Fruit fly (Drosophila melanogaster) whole organism, embryonic: ENCODE results near the gene CG15336.

Source experiments
- CG12104 ChIP-seq: fragments of 200-800 bp; sonication (Bioruptor generic); optimal IDR thresholded peaks from 3 replicates; lab custom pipeline; 2016; ENCODE audit warnings: missing biosample characterization, missing genetic modification characterization
- CG13624 ChIP-seq: fragments of 200-800 bp; sonication (Bioruptor generic); optimal IDR thresholded peaks from 2 replicates; lab custom pipeline; 2016; ENCODE audit warnings: missing biosample characterization, missing genetic modification characterization
- CG13894 ChIP-seq: fragments of 200-800 bp; sonication (Bioruptor generic); optimal IDR thresholded peaks from 3 replicates; lab custom pipeline; 2018; ENCODE audit warnings: missing biosample characterization, mild to moderate bottlenecking, missing genetic modification characterization, moderate library complexity
- CG14050 ChIP-seq: fragments of 200-800 bp; sonication (Bioruptor generic); IDR thresholded peaks from 3 replicates; pipeline ENCODE4 v1.3.6; 2022; ENCODE audit warnings: missing biosample characterization, missing genetic modification characterization
- CG18764 ChIP-seq: fragments of 200-800 bp; sonication (Bioruptor generic); optimal IDR thresholded peaks from 3 replicates; lab custom pipeline; 2016; ENCODE audit warnings: missing biosample characterization, missing genetic modification characterization
- CG2129 ChIP-seq: fragments of 200-800 bp; sonication (Bioruptor generic); IDR thresholded peaks from 2 replicates; pipeline ENCODE4 v1.3.6; 2022; ENCODE audit warnings: missing biosample characterization, missing genetic modification characterization; ENCODE audit not compliant: partially characterized antibody
- CG30020 ChIP-seq: fragments of 200-800 bp; optimal IDR thresholded peaks from 2 replicates; lab custom pipeline; 2019; ENCODE audit warnings: missing biosample characterization, mild to moderate bottlenecking, missing genetic modification characterization, moderate library complexity
- CG4360 ChIP-seq: fragments of 200-800 bp; sonication (Bioruptor generic); IDR thresholded peaks from 2 replicates; pipeline ENCODE4 v1.3.6; 2022; ENCODE audit warnings: missing biosample characterization, missing genetic modification characterization
- CG5180 ChIP-seq: fragments of 200-800 bp; sonication (Bioruptor generic); optimal IDR thresholded peaks from 3 replicates; lab custom pipeline; 2017; ENCODE audit warnings: missing biosample characterization, missing genetic modification characterization, mild to moderate bottlenecking, moderate library complexity, missing genetic modification reagents
- CG7556 ChIP-seq: fragments of 200-800 bp; sonication (Bioruptor generic); optimal IDR thresholded peaks from 2 replicates; lab custom pipeline; 2017; ENCODE audit warnings: missing biosample characterization, mild to moderate bottlenecking, missing genetic modification characterization
- CG8924 ChIP-seq: fragments of 200-800 bp; optimal IDR thresholded peaks from 3 replicates; lab custom pipeline; 2019; ENCODE audit warnings: missing biosample characterization, mild to moderate bottlenecking, missing genetic modification characterization, moderate library complexity
- CG9437 ChIP-seq: fragments of 200-800 bp; sonication (Bioruptor generic); optimal IDR thresholded peaks from 2 replicates; lab custom pipeline; 2018; ENCODE audit warnings: missing biosample characterization, mild to moderate bottlenecking, missing genetic modification characterization
- CkIIα-i1 ChIP-seq: fragments of 200-800 bp; sonication (Bioruptor generic); IDR thresholded peaks from 2 replicates; pipeline ENCODE4 v1.3.6; 2022; ENCODE audit warnings: missing biosample characterization, missing genetic modification characterization
- D19A ChIP-seq: fragments of 200-800 bp; optimal IDR thresholded peaks from 3 replicates; lab custom pipeline; 2019; ENCODE audit warnings: missing biosample characterization, mild to moderate bottlenecking, missing genetic modification characterization, moderate library complexity
- Ets97D ChIP-seq: fragments of 200-800 bp; sonication (Bioruptor generic); optimal IDR thresholded peaks from 3 replicates; lab custom pipeline; 2016; ENCODE audit warnings: missing biosample characterization, missing genetic modification characterization
- HLH4C ChIP-seq: fragments of 200-800 bp; sonication (Bioruptor generic); IDR thresholded peaks from 3 replicates; pipeline ENCODE4 v1.3.6; 2022; ENCODE audit warnings: missing biosample characterization, missing genetic modification characterization; ENCODE audit not compliant: partially characterized antibody
- Hmr ChIP-seq: fragments of 200-800 bp; sonication (Bioruptor generic); optimal IDR thresholded peaks from 3 replicates; lab custom pipeline; 2017; ENCODE audit warnings: mild to moderate bottlenecking, missing biosample characterization, missing genetic modification reagents, missing genetic modification characterization
- Hr78 ChIP-seq, 2 experiments: fragments of 200-800 bp in 1 of 2; fragments of >200 bp in 1 of 2; sonication (Bioruptor generic) in 1 of 2; optimal IDR thresholded peaks; 2 replicates each; lab custom pipeline; 2017 to 2019; ENCODE audit warnings: missing biosample characterization in 2 of 2, missing genetic modification characterization in 2 of 2, mild to moderate bottlenecking in 1 of 2, moderate library complexity in 1 of 2
- Myb ChIP-seq: fragments of 200-800 bp; sonication (Bioruptor generic); optimal IDR thresholded peaks from 2 replicates; lab custom pipeline; 2016; ENCODE audit warnings: missing biosample characterization, missing genetic modification characterization
- NFAT ChIP-seq: fragments of 200-800 bp; sonication (Bioruptor generic); IDR thresholded peaks from 2 replicates; pipeline ENCODE4 v1.3.6; 2022; ENCODE audit warnings: missing biosample characterization, missing genetic modification characterization
- Side ChIP-seq: fragments of 200-800 bp; sonication (Bioruptor generic); optimal IDR thresholded peaks from 2 replicates; lab custom pipeline; 2016; ENCODE audit warnings: missing biosample characterization, missing genetic modification characterization
- Sox100B ChIP-seq: fragments of 200-800 bp; sonication (Bioruptor generic); optimal IDR thresholded peaks from 3 replicates; lab custom pipeline; 2018; ENCODE audit warnings: missing biosample characterization, mild to moderate bottlenecking, missing genetic modification characterization
- Sry-δ ChIP-seq: fragments of 200-800 bp; sonication (Bioruptor generic); optimal IDR thresholded peaks from 2 replicates; lab custom pipeline; 2016; ENCODE audit warnings: missing biosample characterization, missing genetic modification characterization
- Tbp ChIP-seq: fragments of >200 bp; optimal IDR thresholded peaks from 2 replicates; lab custom pipeline; 2018; ENCODE audit warnings: missing biosample characterization, missing genetic modification characterization
- YL-1 ChIP-seq: fragments of 200-800 bp; sonication (Bioruptor generic); optimal IDR thresholded peaks from 3 replicates; lab custom pipeline; 2017; ENCODE audit warnings: missing biosample characterization, mild to moderate bottlenecking, missing genetic modification characterization
- cg ChIP-seq: fragments of 200-800 bp; sonication (Bioruptor generic); optimal IDR thresholded peaks from 3 replicates; lab custom pipeline; 2019; ENCODE audit warnings: missing biosample characterization, mild to moderate bottlenecking, missing genetic modification characterization, moderate library complexity
- corto ChIP-seq: fragments of 200-800 bp; sonication (Bioruptor generic); optimal IDR thresholded peaks from 2 replicates; lab custom pipeline; 2016; ENCODE audit warnings: missing biosample characterization, mild to moderate bottlenecking, missing genetic modification characterization, moderate library complexity
- crc ChIP-seq: fragments of 200-800 bp; sonication (Bioruptor generic); optimal IDR thresholded peaks from 2 replicates; lab custom pipeline; 2016; ENCODE audit warnings: missing biosample characterization, missing genetic modification characterization
- dan ChIP-seq: fragments of 200-800 bp; sonication (Bioruptor generic); IDR thresholded peaks from 2 replicates; pipeline ENCODE4 v1.3.6; 2022; ENCODE audit warnings: missing biosample characterization, missing genetic modification characterization
- dmrt11E ChIP-seq: fragments of 200-800 bp; sonication (Bioruptor generic); optimal IDR thresholded peaks from 3 replicates; lab custom pipeline; 2018; ENCODE audit warnings: missing biosample characterization, mild to moderate bottlenecking, missing genetic modification characterization, moderate library complexity
- dmrt99B ChIP-seq: fragments of 200-800 bp; sonication (Bioruptor generic); optimal IDR thresholded peaks from 2 replicates; lab custom pipeline; 2018; ENCODE audit warnings: missing biosample characterization, mild to moderate bottlenecking, missing genetic modification characterization, moderate library complexity
- gfzf ChIP-seq: fragments of 200-800 bp; sonication (Bioruptor generic); optimal IDR thresholded peaks from 2 replicates; lab custom pipeline; 2016; ENCODE audit warnings: missing biosample characterization, mild to moderate bottlenecking, missing genetic modification characterization, moderate library complexity
- her ChIP-seq: fragments of 200-800 bp; sonication (Bioruptor generic); optimal IDR thresholded peaks from 2 replicates; lab custom pipeline; 2016; ENCODE audit warnings: missing biosample characterization, missing genetic modification characterization
- hkb ChIP-seq, 2 experiments: fragments of 200-800 bp in 1 of 2; fragments of >200 bp in 1 of 2; sonication (Bioruptor generic) in 1 of 2; IDR thresholded peaks in 1 of 2; optimal IDR thresholded peaks in 1 of 2; 2 replicates each; pipeline versions ENCODE4 v1.3.6 to Lab custom; 2017 to 2022; ENCODE audit warnings: missing biosample characterization in 1 of 2, missing genetic modification characterization in 1 of 2
- ind ChIP-seq: fragments of 200-800 bp; sonication (Bioruptor generic); optimal IDR thresholded peaks from 3 replicates; lab custom pipeline; 2016; ENCODE audit warnings: missing biosample characterization, missing genetic modification characterization
- ken ChIP-seq: fragments of 200-800 bp; sonication (Bioruptor generic); IDR thresholded peaks from 3 replicates; pipeline ENCODE4 v1.3.6; 2022; ENCODE audit warnings: missing biosample characterization, missing genetic modification characterization
- mirr ChIP-seq: fragments of 200-800 bp; sonication (Bioruptor generic); optimal IDR thresholded peaks from 3 replicates; lab custom pipeline; 2018; ENCODE audit warnings: missing biosample characterization, mild to moderate bottlenecking, missing genetic modification characterization
- nerfin-1 ChIP-seq: fragments of 200-800 bp; sonication (Bioruptor generic); optimal IDR thresholded peaks from 3 replicates; lab custom pipeline; 2019; ENCODE audit warnings: missing biosample characterization, mild to moderate bottlenecking, missing genetic modification characterization, moderate library complexity
- phol ChIP-seq: fragments of 200-800 bp; sonication (Bioruptor generic); optimal IDR thresholded peaks from 3 replicates; lab custom pipeline; 2018; ENCODE audit warnings: missing biosample characterization, mild to moderate bottlenecking, missing genetic modification characterization, moderate library complexity
- prd ChIP-seq, 3 experiments: fragments of >200 bp in 2 of 3; fragments of 200-800 bp in 1 of 3; sonication (Bioruptor generic) in 1 of 3; optimal IDR thresholded peaks in 2 of 3; IDR thresholded peaks in 1 of 3; 2 replicates in 2 of 3; 3 replicates in 1 of 3; pipeline versions ENCODE4 v1.3.6 to Lab custom; 2017 to 2022; ENCODE audit warnings: missing biosample characterization in 1 of 3, missing genetic modification characterization in 1 of 3
- pum ChIP-seq: fragments of 200-800 bp; sonication (Bioruptor generic); optimal IDR thresholded peaks from 2 replicates; lab custom pipeline; 2016; ENCODE audit warnings: missing biosample characterization, missing genetic modification characterization
- row ChIP-seq: fragments of 200-800 bp; sonication (Bioruptor generic); IDR thresholded peaks from 3 replicates; pipeline ENCODE4 v1.3.6; 2022; ENCODE audit warnings: missing biosample characterization, missing genetic modification characterization
- run ChIP-seq: fragments of 200-800 bp; sonication (Bioruptor generic); optimal IDR thresholded peaks from 3 replicates; lab custom pipeline; 2018; ENCODE audit warnings: missing biosample characterization, mild to moderate bottlenecking, missing genetic modification characterization
- sd ChIP-seq: fragments of 200-800 bp; sonication (Bioruptor generic); optimal IDR thresholded peaks from 3 replicates; lab custom pipeline; 2018; ENCODE audit warnings: missing biosample characterization, mild to moderate bottlenecking, missing genetic modification characterization, moderate library complexity
- seq ChIP-seq: fragments of 200-800 bp; sonication (Bioruptor generic); IDR thresholded peaks from 2 replicates; pipeline ENCODE4 v1.3.6; 2022; ENCODE audit warnings: missing biosample characterization, missing genetic modification characterization
- shn ChIP-seq: fragments of 200-800 bp; sonication (Bioruptor generic); optimal IDR thresholded peaks from 3 replicates; lab custom pipeline; 2016; ENCODE audit warnings: missing biosample characterization, missing genetic modification characterization
- sisA ChIP-seq: fragments of 200-800 bp; sonication (Bioruptor generic); IDR thresholded peaks from 2 replicates; pipeline ENCODE4 v1.3.6; 2022; ENCODE audit warnings: missing biosample characterization, missing genetic modification characterization
- stc ChIP-seq: fragments of 200-800 bp; sonication (Bioruptor generic); IDR thresholded peaks from 2 replicates; pipeline ENCODE4 v1.3.6; 2022; ENCODE audit warnings: missing biosample characterization, missing genetic modification characterization
- tio ChIP-seq: fragments of 200-800 bp; sonication (Bioruptor generic); optimal IDR thresholded peaks from 2 replicates; lab custom pipeline; 2017; ENCODE audit warnings: missing biosample characterization, missing genetic modification characterization, inconsistent platforms

The CG15336 gene

dm6 chrX:8141353-8142066, 6.2 kb upstream of the CG15336 start (continued):
- TF ChIP-seq her (GFP tag; lab: Kevin White, UChicago) (peak; percentile 29), sisA (GFP tag; lab: Robert Waterston, UW) (no peak), Hmr (GFP tag; lab: Kevin White, UChicago) (peak; percentile 29), dmrt11E (tag; lab: Kevin White, UChicago) (no peak), D19A (tag; lab: Kevin White, UChicago) (no peak), Sox100B (GFP tag; lab: Kevin White, UChicago) (peak; percentile 9), HLH4C (GFP tag; lab: Robert Waterston, UW) (no peak), prd (optimal IDR thresholded peaks at IDR 0.05; lab: Kevin White, UChicago) (no peak), prd (GFP tag; IDR thresholded peaks at IDR 0.05; lab: Robert Waterston, UW) (peak; percentile 44; the same call in 1 of the 3 replicates), Side (GFP tag; lab: Kevin White, UChicago) (peak; percentile 62), mirr (peak; percentile 3), ken (no peak), run (tag; lab: Kevin White, UChicago) (no peak), CG18764 (GFP tag; lab: Kevin White, UChicago) (no peak), crc (GFP tag; lab: Kevin White, UChicago) (peak; percentile 11), sd (peak; percentile 87), shn (peak; percentile 18), hkb (optimal IDR thresholded peaks at IDR 0.05; lab: Kevin White, UChicago) (no peak), hkb (GFP tag; IDR thresholded peaks at IDR 0.05; lab: Robert Waterston, UW) (no peak), Myb (GFP tag; lab: Kevin White, UChicago) (peak; percentile 22), stc (GFP tag; lab: Robert Waterston, UW) (no peak), ind (GFP tag; lab: Kevin White, UChicago) (peak; percentile 10), CG7556 (peak; percentile 28), nerfin-1 (tag; lab: Kevin White, UChicago) (peak; percentile 72), row (GFP tag; lab: Robert Waterston, UW) (0 out of 3 replicates have a peak, but pooled peaks have one; percentile 24), CG30020 (no peak), cg (GFP tag; lab: Kevin White, UChicago) (peak; percentile 99), CG13624 (GFP tag; lab: Kevin White, UChicago) (no peak), CG2129 (GFP tag; lab: Robert Waterston, UW) (no peak), CG5180 (GFP tag; lab: Kevin White, UChicago) (no peak), CG13894 (tag; lab: Kevin White, UChicago) (no peak), CG9437 (no peak), dan (GFP tag; lab: Robert Waterston, UW) (no peak)

DNA sequence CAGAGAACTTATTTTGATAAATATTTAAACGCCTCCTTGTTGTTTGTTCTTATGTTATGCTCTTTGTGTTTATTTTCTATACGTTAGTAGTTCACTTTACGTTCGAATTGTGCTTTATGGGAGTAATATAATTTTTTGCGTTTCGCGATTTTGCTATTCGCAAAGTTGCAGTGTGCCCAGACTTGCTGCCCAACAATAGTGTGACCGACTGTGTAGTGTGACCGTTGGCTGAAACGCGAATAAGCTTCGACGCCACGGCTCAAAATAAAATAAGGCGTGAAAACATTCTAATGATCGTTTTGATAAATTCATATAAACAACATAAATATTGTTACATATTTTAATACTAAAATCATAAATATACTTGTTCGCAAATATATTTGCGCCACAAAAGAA, 5.7 kb upstream of the CG15336 start, which contains the start of gene Smox:
Smox (minus strand) TSS at position 213 of the 396 bp plus-strand sequence.
- TF ChIP-seq dmrt99B (no peak), D19A (tag; lab: Kevin White, UChicago) (no peak), CkIIα-i1 (no peak), phol (peak; percentile 17), ken (no peak), seq (GFP tag; lab: Robert Waterston, UW) (no peak), CG12104 (GFP tag; lab: Kevin White, UChicago) (no peak), dan (GFP tag; lab: Robert Waterston, UW) (no peak), pum (GFP tag; lab: Kevin White, UChicago) (no peak), gfzf (GFP tag; lab: Kevin White, UChicago) (peak; percentile 87), Tbp (GFP tag; lab: Kevin White, UChicago) (no peak), CG8924 (peak; percentile 26), CG14050 (GFP tag; lab: Robert Waterston, UW) (no peak), CG4360 (GFP tag; lab: Robert Waterston, UW) (no peak), Ets97D (GFP tag; lab: Kevin White, UChicago) (peak; percentile 18), tio (GFP tag; lab: Kevin White, UChicago) (no peak), YL-1 (GFP tag; lab: Kevin White, UChicago) (peak; percentile 52), Sry-δ (GFP tag; lab: Kevin White, UChicago) (peak; percentile 6), corto (GFP tag; lab: Kevin White, UChicago) (no peak), NFAT (GFP tag; lab: Robert Waterston, UW) (no peak), Hr78 (GFP tag; optimal IDR thresholded peaks at IDR 0.05; lab: Kevin White, UChicago) (no peak)
